Fruit fly (Drosophila melanogaster): Measurements from ENCODE around the gene mub.

mub gene

dm6 chr3L:21880398-21880810, 35.8 kb downstream of the mub start:
- TF ChIP-seq PHDP (tag; optimal IDR thresholded peaks at IDR 0.05) (peak; percentile 96), ems (GFP tag; optimal IDR thresholded peaks at IDR 0.05) (peak; percentile 97), eyg (GFP tag; optimal IDR thresholded peaks at IDR 0.05) (peak; percentile 96), pan (optimal IDR thresholded peaks at IDR 0.05) (peak in 1 of 2 experiments; percentile 85), pan (GFP tag; optimal IDR thresholded peaks at IDR 0.05 in 1 of 2, IDR thresholded peaks at IDR 0.05 in 1 of 2) (peak; percentile 74 to 98), CG9797 (GFP tag; optimal IDR thresholded peaks at IDR 0.05) (peak; percentile 49), Chrac-16 (GFP tag; optimal IDR thresholded peaks at IDR 0.05) (peak; percentile 98), CG6683 (GFP tag; optimal IDR thresholded peaks at IDR 0.05) (peak; percentile 81), insv (GFP tag; optimal IDR thresholded peaks at IDR 0.05) (peak; percentile 57 to 95), Atf-2 (GFP tag; optimal IDR thresholded peaks at IDR 0.05) (peak; percentile 99), danr (GFP tag; IDR thresholded peaks at IDR 0.05) (peak; percentile 97), CG6175 (GFP tag; IDR thresholded peaks at IDR 0.05) (peak; percentile 97), CG12769 (tag; optimal IDR thresholded peaks at IDR 0.05) (peak; percentile 99), Sry-β (GFP tag; optimal IDR thresholded peaks at IDR 0.05) (peak; percentile 48), CG18476 (GFP tag; optimal IDR thresholded peaks at IDR 0.05) (peak; percentile 91), peb (GFP tag; IDR thresholded peaks at IDR 0.05) (peak; percentile 97), gro (GFP tag; optimal IDR thresholded peaks at IDR 0.05) (peak; percentile 93), CG3847 (GFP tag; IDR thresholded peaks at IDR 0.05) (peak; percentile 97), Opbp (GFP tag; IDR thresholded peaks at IDR 0.05; ENCODE audit: partially characterized antibody) (peak; percentile 51; the same call in 2 of the 3 replicates), trh (GFP tag; optimal IDR thresholded peaks at IDR 0.05) (peak; percentile 93), maf-S (GFP tag; optimal IDR thresholded peaks at IDR 0.05) (peak; percentile 97), fd3F (GFP tag; optimal IDR thresholded peaks at IDR 0.05) (peak; percentile 93), Dad (GFP tag; optimal IDR thresholded peaks at IDR 0.05) (peak; percentile 96), CrebB (tag; optimal IDR thresholded peaks at IDR 0.05) (peak; percentile 94), ac (GFP tag; optimal IDR thresholded peaks at IDR 0.05) (peak; percentile 88), CG4328 (GFP tag; optimal IDR thresholded peaks at IDR 0.05) (peak; percentile 57), jigr1 (GFP tag; IDR thresholded peaks at IDR 0.05) (peak; percentile 98), CG11504 (tag; optimal IDR thresholded peaks at IDR 0.05) (peak; percentile 93), CG13424 (tag; optimal IDR thresholded peaks at IDR 0.05) (peak; percentile 93), Side (GFP tag; optimal IDR thresholded peaks at IDR 0.05) (peak; percentile 98), B-H2 (GFP tag; optimal IDR thresholded peaks at IDR 0.05) (peak; percentile 31), CG16863 (GFP tag; optimal IDR thresholded peaks at IDR 0.05) (peak; percentile 98), CG2129 (GFP tag; IDR thresholded peaks at IDR 0.05; ENCODE audit: partially characterized antibody) (0 out of 2 replicates have a peak, but pooled peaks have one; percentile 17), seq (GFP tag; IDR thresholded peaks at IDR 0.05) (peak; percentile 98), Scr (GFP tag; IDR thresholded peaks at IDR 0.05; ENCODE audit: partially characterized antibody) (peak; percentile 45; the same call in 1 of the 2 replicates), dm (GFP tag; optimal IDR thresholded peaks at IDR 0.05) (peak; percentile 94), CG10267 (tag; optimal IDR thresholded peaks at IDR 0.05) (peak; percentile 91), CG10321 (GFP tag; IDR thresholded peaks at IDR 0.05) (peak; percentile 83), CG10147 (GFP tag; optimal IDR thresholded peaks at IDR 0.05) (peak; percentile 77), slbo (GFP tag; IDR thresholded peaks at IDR 0.05) (peak; percentile 99), ham (GFP tag; IDR thresholded peaks at IDR 0.05) (peak; percentile 95), CG5953 (GFP tag; IDR thresholded peaks at IDR 0.05) (peak; percentile 99), mam (GFP tag; optimal IDR thresholded peaks at IDR 0.05) (peak; percentile 99), E2f1 (GFP tag; IDR thresholded peaks at IDR 0.05) (peak; percentile 98), CG17385 (GFP tag; optimal IDR thresholded peaks at IDR 0.05) (peak; percentile 91), CG15514 (GFP tag; optimal IDR thresholded peaks at IDR 0.05) (peak; percentile 87), Mes4 (GFP tag; optimal IDR thresholded peaks at IDR 0.05) (peak; percentile 97), Hr39 (optimal IDR thresholded peaks at IDR 0.05) (no peak), stc (GFP tag; IDR thresholded peaks at IDR 0.05) (peak; percentile 97), lab (GFP tag; optimal IDR thresholded peaks at IDR 0.05) (peak; percentile 97), CG32767 (GFP tag; IDR thresholded peaks at IDR 0.05) (peak; percentile 96)

Data from whole organism, embryonic.